Worm (Caenorhabditis elegans) whole organism, late embryonic: ENCODE results near the gene cest-3.
A peak's percentile ranks its signal among the peaks of the same experiment; 100 is the strongest.

ENCODE experiments used
- C08G9.2 ChIP-seq: sonication (generic microtip); optimal IDR thresholded peaks from 2 replicates; lab custom pipeline; 2016; ENCODE audit warnings: mild to moderate bottlenecking, missing genetic modification characterization, moderate library complexity, missing compliant biosample characterization
- C38D4.7 ChIP-seq: fragments of 200-800 bp; sonication (Bioruptor generic); optimal IDR thresholded peaks from 2 replicates; lab custom pipeline; 2018; ENCODE audit warnings: mild to moderate bottlenecking, missing genetic modification characterization, moderate library complexity, missing compliant biosample characterization
- F13H6.1 ChIP-seq: sonication (generic microtip); optimal IDR thresholded peaks from 2 replicates; lab custom pipeline; 2016; ENCODE audit warnings: missing genetic modification characterization, missing compliant biosample characterization
- K02D7.2 ChIP-seq: sonication (generic microtip); optimal IDR thresholded peaks from 2 replicates; lab custom pipeline; 2017; ENCODE audit warnings: mild to moderate bottlenecking, missing genetic modification characterization, missing compliant biosample characterization
- T23F11.4 ChIP-seq: fragments of 200-800 bp; sonication (Bioruptor generic); optimal IDR thresholded peaks from 2 replicates; lab custom pipeline; 2018; ENCODE audit warnings: mild to moderate bottlenecking, missing genetic modification characterization, missing compliant biosample characterization
- ama-1 ChIP-seq: fragments of 150-350 bp; optimal IDR thresholded peaks from 2 replicates; lab custom pipeline; 2014
- ceh-14 ChIP-seq: sonication (generic microtip); optimal IDR thresholded peaks from 2 replicates; lab custom pipeline; 2016; ENCODE audit warnings: missing genotype, missing genetic modification characterization, missing compliant biosample characterization
- ceh-19 ChIP-seq: fragments of 200-800 bp; sonication (Bioruptor generic); optimal IDR thresholded peaks from 2 replicates; lab custom pipeline; 2018; ENCODE audit warnings: mild to moderate bottlenecking, missing genetic modification characterization, missing compliant biosample characterization
- ceh-2 ChIP-seq: sonication (generic microtip); optimal IDR thresholded peaks from 2 replicates; lab custom pipeline; 2016; ENCODE audit warnings: missing genotype, missing genetic modification characterization, missing compliant biosample characterization
- ceh-22 ChIP-seq: sonication (generic microtip); optimal IDR thresholded peaks from 2 replicates; lab custom pipeline; 2017; ENCODE audit warnings: missing biosample characterization, missing genetic modification characterization
- ceh-24 ChIP-seq: sonication (generic microtip); optimal IDR thresholded peaks from 2 replicates; lab custom pipeline; 2016; ENCODE audit warnings: mild to moderate bottlenecking, missing genetic modification characterization, missing compliant biosample characterization
- ceh-30 ChIP-seq: fragments of 150-350 bp; optimal IDR thresholded peaks from 2 replicates; lab custom pipeline; 2014; ENCODE audit warnings: missing biosample characterization, missing genetic modification characterization
- ceh-31 ChIP-seq: sonication (generic microtip); optimal IDR thresholded peaks from 2 replicates; lab custom pipeline; 2016; ENCODE audit warnings: missing genetic modification characterization, missing compliant biosample characterization
- ceh-34 ChIP-seq: sonication (generic microtip); optimal IDR thresholded peaks from 2 replicates; lab custom pipeline; 2016; ENCODE audit warnings: mild to moderate bottlenecking, missing genetic modification characterization, missing compliant biosample characterization
- ceh-45 ChIP-seq: fragments of 200-800 bp; sonication (Bioruptor generic); IDR thresholded peaks from 2 replicates; pipeline ENCODE4 v1.3.6; 2022; ENCODE audit warnings: missing genetic modification reagents, missing genetic modification characterization, missing compliant biosample characterization
- ceh-6 ChIP-seq: fragments of 200-800 bp; sonication (Bioruptor generic); optimal IDR thresholded peaks from 2 replicates; lab custom pipeline; 2018; ENCODE audit warnings: mild to moderate bottlenecking, missing genetic modification characterization, missing compliant biosample characterization
- che-1 ChIP-seq: sonication (generic microtip); optimal IDR thresholded peaks from 2 replicates; lab custom pipeline; 2016; ENCODE audit warnings: mild to moderate bottlenecking, missing genetic modification characterization, missing compliant biosample characterization
- elt-2 ChIP-seq: sonication (generic microtip); optimal IDR thresholded peaks from 2 replicates; lab custom pipeline; 2016; ENCODE audit warnings: missing genetic modification reagents, missing genetic modification characterization, missing compliant biosample characterization
- elt-4 ChIP-seq: sonication (generic microtip); optimal IDR thresholded peaks from 2 replicates; lab custom pipeline; 2016; ENCODE audit warnings: missing genetic modification characterization, missing compliant biosample characterization
- eyg-1 ChIP-seq: sonication (generic microtip); optimal IDR thresholded peaks from 2 replicates; lab custom pipeline; 2016; ENCODE audit warnings: missing genotype, missing genetic modification characterization, missing compliant biosample characterization
- fax-1 ChIP-seq: sonication (generic microtip); optimal IDR thresholded peaks from 2 replicates; lab custom pipeline; 2016; ENCODE audit warnings: missing genotype, missing genetic modification characterization, missing compliant biosample characterization
- gmeb-2 ChIP-seq: sonication (generic microtip); optimal IDR thresholded peaks from 2 replicates; lab custom pipeline; 2016; ENCODE audit warnings: missing genetic modification characterization, inconsistent platforms, missing compliant biosample characterization
- hlh-13 ChIP-seq: fragments of 200-800 bp; sonication (Bioruptor generic); optimal IDR thresholded peaks from 2 replicates; lab custom pipeline; 2018; ENCODE audit warnings: mild to moderate bottlenecking, missing genetic modification characterization, missing compliant biosample characterization
- hlh-15 ChIP-seq: sonication (generic microtip); optimal IDR thresholded peaks from 2 replicates; lab custom pipeline; 2016; ENCODE audit warnings: missing genetic modification characterization, missing compliant biosample characterization
- hlh-30 ChIP-seq: sonication (generic microtip); optimal IDR thresholded peaks from 2 replicates; lab custom pipeline; 2017; ENCODE audit warnings: antibody characterized with exemption, missing genetic modification characterization, missing compliant biosample characterization; ENCODE audit not compliant: insufficient read depth
- hlh-6 ChIP-seq: sonication (generic microtip); optimal IDR thresholded peaks from 2 replicates; lab custom pipeline; 2016; ENCODE audit warnings: missing genotype, missing genetic modification characterization, missing compliant biosample characterization
- lin-11 ChIP-seq: fragments of 200-800 bp; sonication (Bioruptor generic); optimal IDR thresholded peaks from 2 replicates; lab custom pipeline; 2018; ENCODE audit warnings: mild to moderate bottlenecking, missing genetic modification characterization, missing compliant biosample characterization
- mec-3 ChIP-seq: sonication (generic microtip); optimal IDR thresholded peaks from 2 replicates; lab custom pipeline; 2016; ENCODE audit warnings: borderline replicate concordance, missing genetic modification characterization, missing compliant biosample characterization
- nhr-232 ChIP-seq: sonication (generic microtip); optimal IDR thresholded peaks from 2 replicates; lab custom pipeline; 2016; ENCODE audit warnings: missing genetic modification characterization, missing compliant biosample characterization
- npax-4 ChIP-seq: sonication (generic microtip); optimal IDR thresholded peaks from 2 replicates; lab custom pipeline; 2016; ENCODE audit warnings: missing genetic modification characterization, missing compliant biosample characterization
- pat-9 ChIP-seq: fragments of 200-800 bp; sonication (Bioruptor generic); optimal IDR thresholded peaks from 2 replicates; lab custom pipeline; 2018; ENCODE audit warnings: mild to moderate bottlenecking, missing genetic modification characterization, moderate library complexity, missing compliant biosample characterization
- pax-1 ChIP-seq: fragments of 150-350 bp; optimal IDR thresholded peaks from 2 replicates; lab custom pipeline; 2014; ENCODE audit warnings: missing biosample characterization, missing genetic modification characterization
- pha-2 ChIP-seq: sonication (generic microtip); optimal IDR thresholded peaks from 2 replicates; lab custom pipeline; 2017; ENCODE audit warnings: mild to moderate bottlenecking, missing genetic modification characterization, missing compliant biosample characterization
- pha-4 ChIP-seq: fragments of 150-350 bp; optimal IDR thresholded peaks from 2 replicates; lab custom pipeline; 2018; ENCODE audit warnings: missing biosample characterization, missing genetic modification reagents, missing genetic modification characterization
- pqm-1 ChIP-seq: sonication (generic microtip); optimal IDR thresholded peaks from 2 replicates; lab custom pipeline; 2016; ENCODE audit warnings: missing genetic modification characterization, missing compliant biosample characterization
- ref-2 ChIP-seq: sonication (generic microtip); optimal IDR thresholded peaks from 2 replicates; lab custom pipeline; 2016; ENCODE audit warnings: missing genetic modification characterization, missing compliant biosample characterization
- rnt-1 ChIP-seq: sonication (generic microtip); optimal IDR thresholded peaks from 2 replicates; lab custom pipeline; 2016; ENCODE audit warnings: missing genetic modification characterization, missing compliant biosample characterization
- sdc-2 ChIP-seq: sonication (generic microtip); optimal IDR thresholded peaks from 2 replicates; lab custom pipeline; 2016; ENCODE audit warnings: missing genotype, missing genetic modification characterization, missing compliant biosample characterization
- sox-4 ChIP-seq: sonication (generic microtip); optimal IDR thresholded peaks from 2 replicates; lab custom pipeline; 2017; ENCODE audit warnings: mild to moderate bottlenecking, missing genetic modification characterization, inconsistent platforms, missing compliant biosample characterization
- syd-9 ChIP-seq: sonication (generic microtip); optimal IDR thresholded peaks from 2 replicates; lab custom pipeline; 2016; ENCODE audit warnings: mild to moderate bottlenecking, missing genetic modification characterization, moderate library complexity, missing compliant biosample characterization
- tbx-2 ChIP-seq: sonication (generic microtip); optimal IDR thresholded peaks from 2 replicates; lab custom pipeline; 2016; ENCODE audit warnings: missing genetic modification characterization, missing compliant biosample characterization
- ttx-3 ChIP-seq: sonication (generic microtip); optimal IDR thresholded peaks from 2 replicates; lab custom pipeline; 2016; ENCODE audit warnings: missing genetic modification reagents, missing genetic modification characterization, missing compliant biosample characterization
- unc-3 ChIP-seq, 2 experiments: fragments of 200-800 bp in 1 of 2; sonication (Bioruptor generic) in 1 of 2; sonication (generic microtip) in 1 of 2; conservative IDR thresholded peaks in 1 of 2; optimal IDR thresholded peaks in 1 of 2; 2 replicates each; pipeline versions ENCODE4 v1.3.6 to Lab custom; 2016 to 2022; ENCODE audit warnings: missing compliant biosample characterization in 2 of 2, missing genetic modification characterization in 2 of 2, missing genetic modification reagents in 1 of 2
- unc-42 ChIP-seq: sonication (generic microtip); optimal IDR thresholded peaks from 2 replicates; lab custom pipeline; 2016; ENCODE audit warnings: missing genotype, missing genetic modification characterization, missing compliant biosample characterization
- unc-86 ChIP-seq: sonication (generic microtip); optimal IDR thresholded peaks from 2 replicates; lab custom pipeline; 2016; ENCODE audit warnings: missing genetic modification characterization, missing compliant biosample characterization
- zip-5 ChIP-seq: sonication (generic microtip); optimal IDR thresholded peaks from 2 replicates; lab custom pipeline; 2016; ENCODE audit warnings: missing genetic modification characterization, missing compliant biosample characterization
- ztf-16 ChIP-seq: sonication (generic microtip); optimal IDR thresholded peaks from 2 replicates; lab custom pipeline; 2017; ENCODE audit warnings: missing genetic modification characterization, missing compliant biosample characterization

cest-3 gene

ce11 chrX:12201840-12202239, 39.6 kb upstream of the cest-3 start:
- TF ChIP-seq T23F11.4 (GFP tag; lab: Kevin White, UChicago) = no peak
- TF ChIP-seq hlh-15 = no peak
- no peak for TF ChIP-seq ceh-31
- TF ChIP-seq ceh-24 (tag; lab: Kevin White, UChicago) = no peak
- no peak for TF ChIP-seq ttx-3 (tag; lab: Kevin White, UChicago)

ce11 chrX:12204334-12204733, 37.1 kb upstream of the cest-3 start:
- TF ChIP-seq unc-42 (peak; percentile 26), ceh-45 (GFP tag; lab: Robert Waterston, UW) (no peak), ceh-14 (tag; lab: Kevin White, UChicago) (peak; percentile 23), pat-9 (tag; lab: Kevin White, UChicago) (no peak), syd-9 (no peak), T23F11.4 (GFP tag; lab: Kevin White, UChicago) (no peak), zip-5 (tag; lab: Kevin White, UChicago) (no peak), ceh-6 (no peak), hlh-15 (no peak), unc-3 (GFP tag; conservative IDR thresholded peaks at IDR 0.05; lab: Robert Waterston, UW) (no peak), unc-3 (tag; optimal IDR thresholded peaks at IDR 0.05; lab: Kevin White, UChicago) (no peak), ceh-22 (no peak), K02D7.2 (tag; lab: Kevin White, UChicago) (no peak), gmeb-2 (no peak), ceh-2 (tag; lab: Kevin White, UChicago) (no peak), tbx-2 (tag; lab: Kevin White, UChicago) (no peak), hlh-30 (tag; lab: Kevin White, UChicago) (peak; percentile 79), ceh-19 (GFP tag; lab: Kevin White, UChicago) (no peak), ref-2 (tag; lab: Kevin White, UChicago) (no peak), pax-1 (no peak), lin-11 (tag; lab: Kevin White, UChicago) (no peak), ceh-31 (no peak), sdc-2 (tag; lab: Kevin White, UChicago) (no peak), mec-3 (no peak), elt-2 (tag; lab: Kevin White, UChicago) (no peak), eyg-1 (no peak), hlh-13 (GFP tag; lab: Kevin White, UChicago) (no peak)

DNA sequence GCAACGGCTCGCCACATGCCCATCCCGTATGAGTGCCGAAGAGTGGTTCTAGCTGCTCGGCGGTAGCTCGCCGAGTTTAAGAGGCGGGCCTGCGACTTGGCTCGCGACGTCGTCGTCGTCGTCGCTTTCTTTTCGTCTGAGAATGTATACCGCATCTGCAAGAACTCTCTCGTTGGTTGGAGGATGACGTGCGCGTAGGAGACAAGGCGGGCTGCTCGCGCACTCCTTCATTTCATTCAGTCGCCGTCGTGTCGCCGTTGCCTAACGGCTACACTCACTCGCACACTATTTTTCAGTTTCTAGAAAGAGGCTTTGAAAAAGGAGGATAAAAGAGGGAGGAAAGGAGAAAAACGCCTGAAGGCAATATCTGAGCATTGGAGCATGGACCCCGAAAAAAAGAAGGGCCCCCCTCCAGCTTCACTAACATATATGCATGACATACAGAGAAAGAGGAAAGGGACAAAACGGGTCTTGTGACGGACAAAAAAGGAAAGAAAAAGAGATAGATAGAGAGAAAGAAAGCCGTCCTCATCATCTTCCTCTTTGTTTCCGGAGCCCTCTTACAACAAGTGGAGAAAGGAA, 35.9 kb upstream of the cest-3 start:
- TF ChIP-seq npax-4 (tag; lab: Kevin White, UChicago) = no peak
- TF ChIP-seq C38D4.7 (GFP tag; lab: Kevin White, UChicago) = no peak
- TF ChIP-seq ceh-31 = peak; percentile 67
- peak; percentile 11 for TF ChIP-seq sox-4 (tag; lab: Kevin White, UChicago)
- TF ChIP-seq fax-1 = no peak
- no peak for TF ChIP-seq pqm-1
- no peak for TF ChIP-seq zip-5 (tag; lab: Kevin White, UChicago)
- TF ChIP-seq hlh-30 (tag; lab: Kevin White, UChicago) = peak; percentile 41
- TF ChIP-seq ceh-45 (GFP tag; lab: Robert Waterston, UW) = no peak
- TF ChIP-seq ztf-16 (tag; lab: Kevin White, UChicago) = no peak
- TF ChIP-seq ceh-30 (tag; lab: Kevin White, UChicago) = no peak
- no peak for TF ChIP-seq gmeb-2
- TF ChIP-seq pha-2 (tag; lab: Kevin White, UChicago) = no peak
- no peak for TF ChIP-seq hlh-15
- no peak for TF ChIP-seq nhr-232
- TF ChIP-seq elt-2 (tag; lab: Kevin White, UChicago) = no peak
- TF ChIP-seq rnt-1 (tag; lab: Kevin White, UChicago) = no peak
- TF ChIP-seq tbx-2 (tag; lab: Kevin White, UChicago) = peak; percentile 64
- no peak for TF ChIP-seq pha-4 (tag; lab: Kevin White, UChicago)
- no peak for TF ChIP-seq ama-1 (lab: Kevin White, UChicago)
- no peak for TF ChIP-seq ceh-2 (tag; lab: Kevin White, UChicago)
- peak; percentile 35 for TF ChIP-seq C08G9.2 (tag; lab: Kevin White, UChicago)
- TF ChIP-seq ttx-3 (tag; lab: Kevin White, UChicago) = no peak
- no peak for TF ChIP-seq elt-4
- TF ChIP-seq ceh-34 (tag; lab: Kevin White, UChicago) = peak; percentile 49
- TF ChIP-seq ceh-19 (GFP tag; lab: Kevin White, UChicago) = no peak
- TF ChIP-seq F13H6.1 = no peak
- TF ChIP-seq syd-9 = no peak
- TF ChIP-seq che-1 = no peak
- peak; percentile 48 for TF ChIP-seq unc-86 (tag; lab: Kevin White, UChicago)
- no peak for TF ChIP-seq pat-9 (tag; lab: Kevin White, UChicago)
- no peak for TF ChIP-seq hlh-13 (GFP tag; lab: Kevin White, UChicago)
- TF ChIP-seq hlh-6 (tag; lab: Kevin White, UChicago) = no peak
